Fruit fly (Drosophila melanogaster): ENCODE data around the gene CG43774.

Gene CG43774

dm6 chr2L:4045185-4045814 lies 36.8 kb downstream of the CG43774 start (continued):
- no peak for TF ChIP-seq schlank (tag; optimal IDR thresholded peaks at IDR 0.05)
- TF ChIP-seq CG3726 (GFP tag; IDR thresholded peaks at IDR 0.05) = peak; percentile 72; the same call in 2 of the 3 replicates
- TF ChIP-seq nmo (GFP tag; optimal IDR thresholded peaks at IDR 0.05) = peak; percentile 78
- no peak for TF ChIP-seq ham (GFP tag; IDR thresholded peaks at IDR 0.05)
- no peak for TF ChIP-seq CG12299 (tag; optimal IDR thresholded peaks at IDR 0.05)
- no peak for TF ChIP-seq Aef1 (GFP tag; IDR thresholded peaks at IDR 0.05)
- peak; percentile 71 for TF ChIP-seq CG33557 (GFP tag; optimal IDR thresholded peaks at IDR 0.05)
- no peak for TF ChIP-seq Gug (GFP tag; IDR thresholded peaks at IDR 0.05)
- TF ChIP-seq CG7786 (GFP tag; optimal IDR thresholded peaks at IDR 0.05) = peak; percentile 49
- TF ChIP-seq CG11723 (GFP tag; optimal IDR thresholded peaks at IDR 0.05) = no peak
- no peak for TF ChIP-seq jing (GFP tag; optimal IDR thresholded peaks at IDR 0.05)
- TF ChIP-seq Six4 (GFP tag; optimal IDR thresholded peaks at IDR 0.05) = peak; percentile 26
- no peak for TF ChIP-seq tll (GFP tag; optimal IDR thresholded peaks at IDR 0.05)
- TF ChIP-seq Dref (GFP tag; IDR thresholded peaks at IDR 0.05) = no peak
- peak; percentile 2 for TF ChIP-seq org-1 (GFP tag; optimal IDR thresholded peaks at IDR 0.05)
- peak; percentile 78 for TF ChIP-seq CG31441 (GFP tag; IDR thresholded peaks at IDR 0.05)
- TF ChIP-seq CG13424 (tag; optimal IDR thresholded peaks at IDR 0.05) = peak; percentile 54
- no peak for TF ChIP-seq CG34376 (GFP tag; optimal IDR thresholded peaks at IDR 0.05)
- TF ChIP-seq Asciz (GFP tag; optimal IDR thresholded peaks at IDR 0.05) = peak; percentile 42
- TF ChIP-seq CG14050 (GFP tag; IDR thresholded peaks at IDR 0.05) = peak; percentile 45; the same call in 1 of the 3 replicates
- TF ChIP-seq Dip3 (GFP tag; optimal IDR thresholded peaks at IDR 0.05) = no peak
- TF ChIP-seq run (tag; optimal IDR thresholded peaks at IDR 0.05) = no peak
- TF ChIP-seq ash1 (GFP tag; optimal IDR thresholded peaks at IDR 0.05) = no peak
- TF ChIP-seq Spps (tag; optimal IDR thresholded peaks at IDR 0.05) = peak; percentile 58
- TF ChIP-seq CG16779 (GFP tag; IDR thresholded peaks at IDR 0.05) = no peak
- TF ChIP-seq ci (GFP tag; IDR thresholded peaks at IDR 0.05) = peak; percentile 84
- peak; percentile 64 for TF ChIP-seq chn (GFP tag; optimal IDR thresholded peaks at IDR 0.05)
- TF ChIP-seq CG18599 (GFP tag; optimal IDR thresholded peaks at IDR 0.05) = no peak
- no peak for TF ChIP-seq Dll (GFP tag; IDR thresholded peaks at IDR 0.05; ENCODE audit: partially characterized antibody)
- TF ChIP-seq wdn (GFP tag; IDR thresholded peaks at IDR 0.05) = no peak
- TF ChIP-seq CG11696 (GFP tag; IDR thresholded peaks at IDR 0.05) = no peak
- TF ChIP-seq CG14014 (GFP tag; IDR thresholded peaks at IDR 0.05) = no peak
- TF ChIP-seq dmrt11E (tag; optimal IDR thresholded peaks at IDR 0.05) = peak; percentile 83
- TF ChIP-seq CG7745 (tag; optimal IDR thresholded peaks at IDR 0.05) = peak; percentile 32
- peak; percentile 75 for TF ChIP-seq NC2β (GFP tag; optimal IDR thresholded peaks at IDR 0.05)
- TF ChIP-seq Sox102F (GFP tag; optimal IDR thresholded peaks at IDR 0.05) = peak; percentile 75
- TF ChIP-seq CG14441 (GFP tag; IDR thresholded peaks at IDR 0.05) = no peak
- TF ChIP-seq vvl (GFP tag; IDR thresholded peaks at IDR 0.05) = peak; percentile 76
- no peak for TF ChIP-seq Dbx (GFP tag; IDR thresholded peaks at IDR 0.05)
- peak; percentile 46 for TF ChIP-seq CG13775 (GFP tag; optimal IDR thresholded peaks at IDR 0.05)
- no peak for TF ChIP-seq emc (GFP tag; optimal IDR thresholded peaks at IDR 0.05)
- TF ChIP-seq CG16815 (GFP tag; optimal IDR thresholded peaks at IDR 0.05) = peak; percentile 35
- TF ChIP-seq CG15073 (GFP tag; optimal IDR thresholded peaks at IDR 0.05) = no peak
- no peak for TF ChIP-seq CG18619 (GFP tag; optimal IDR thresholded peaks at IDR 0.05)
- TF ChIP-seq Optix (GFP tag; IDR thresholded peaks at IDR 0.05) = no peak
- TF ChIP-seq bbx (GFP tag; IDR thresholded peaks at IDR 0.05; ENCODE audit: partially characterized antibody) = no peak
- TF ChIP-seq sd (tag; optimal IDR thresholded peaks at IDR 0.05) = no peak
- TF ChIP-seq CG33213 (GFP tag; optimal IDR thresholded peaks at IDR 0.05) = no peak
- TF ChIP-seq z (GFP tag; IDR thresholded peaks at IDR 0.05) = no peak
- peak; percentile 61 for TF ChIP-seq trem (tag; optimal IDR thresholded peaks at IDR 0.05)
- peak; percentile 34 for TF ChIP-seq CG1233 (GFP tag; optimal IDR thresholded peaks at IDR 0.05)
